Fruit fly (Drosophila melanogaster) Kc167 (cell line): Measurements from ENCODE around the gene sea.

Source experiments
- Myc ChIP-seq: fragments of >200 bp; optimal IDR thresholded peaks from 2 replicates; lab custom pipeline; 2017; ENCODE audit warnings: missing external identifiers
- Sin3A ChIP-seq: fragments of >200 bp; optimal IDR thresholded peaks from 2 replicates; lab custom pipeline; 2018; ENCODE audit warnings: missing external identifiers
- h ChIP-seq: fragments of >200 bp; optimal IDR thresholded peaks from 3 replicates; lab custom pipeline; 2018; ENCODE audit warnings: missing external identifiers
- insv ChIP-seq: fragments of >200 bp; optimal IDR thresholded peaks from 3 replicates; lab custom pipeline; 2018; ENCODE audit warnings: missing external identifiers
- psq ChIP-seq: fragments of >200 bp; optimal IDR thresholded peaks from 2 replicates; lab custom pipeline; 2017; ENCODE audit warnings: missing external identifiers
- ttk ChIP-seq: sonication (Bioruptor generic); optimal IDR thresholded peaks from 2 replicates; lab custom pipeline; 2017; ENCODE audit warnings: missing external identifiers

sea gene

DNA sequence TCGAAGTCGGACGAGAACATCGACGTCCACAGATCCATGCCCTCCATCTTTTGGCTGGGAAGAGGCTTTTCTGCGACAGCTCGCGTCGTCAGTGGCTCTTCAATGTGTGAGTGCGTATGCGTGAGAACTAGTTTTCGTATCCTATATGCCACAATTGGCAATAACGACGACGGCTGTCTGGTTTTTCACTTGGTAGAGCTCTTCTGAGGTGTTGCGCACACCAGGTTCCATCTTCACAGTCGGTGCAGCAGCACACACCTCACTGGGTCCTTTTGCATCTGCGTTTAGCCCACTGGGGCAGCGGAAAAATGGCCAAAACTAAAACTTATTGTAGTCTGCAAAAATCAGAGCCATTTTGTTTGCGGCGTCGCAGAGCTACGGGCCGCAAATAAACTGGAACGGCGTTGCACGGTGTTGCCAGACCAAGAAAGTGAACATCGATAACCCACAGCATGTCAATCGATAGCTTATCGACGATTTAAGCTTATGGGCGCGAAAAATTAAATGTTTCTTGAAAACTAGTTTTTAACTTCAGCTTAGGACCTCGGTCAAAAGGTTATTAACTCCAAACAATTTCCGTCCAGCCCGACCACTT lies 23.0 kb upstream of the sea start, which contains the start of gene CG6791:
TSS of gene CG6791 (minus strand) at position 383 of the 595 bp plus-strand sequence.
- TF ChIP-seq Myc (lab: Kevin White, UChicago) (no peak), ttk (lab: Kevin White, UChicago) (no peak), psq (lab: Kevin White, UChicago) (no peak), h (lab: Kevin White, UChicago) (no peak), Sin3A (no peak), insv (no peak)

DNA sequence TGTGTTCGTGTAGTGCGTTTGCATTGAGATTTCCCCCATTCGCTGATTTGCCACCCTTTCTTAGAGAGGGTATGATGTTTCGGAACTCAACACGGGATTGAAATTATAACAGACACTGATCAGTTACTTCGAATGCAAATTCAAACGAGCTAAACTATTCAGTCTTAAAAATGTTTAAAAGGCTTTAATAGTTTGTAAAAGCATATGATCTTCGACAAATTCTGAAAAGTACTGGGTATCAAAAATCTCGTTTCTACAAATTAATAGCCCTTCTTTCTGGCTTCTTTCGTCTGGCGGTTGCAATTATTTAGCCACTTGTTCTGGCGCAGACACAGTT lies 15.4 kb upstream of the sea start:
- no peak for TF ChIP-seq Myc (lab: Kevin White, UChicago)
- TF ChIP-seq h (lab: Kevin White, UChicago) = no peak
- no peak for TF ChIP-seq ttk (lab: Kevin White, UChicago)
- TF ChIP-seq Sin3A = no peak
- no peak for TF ChIP-seq insv
- TF ChIP-seq psq (lab: Kevin White, UChicago) = no peak

DNA sequence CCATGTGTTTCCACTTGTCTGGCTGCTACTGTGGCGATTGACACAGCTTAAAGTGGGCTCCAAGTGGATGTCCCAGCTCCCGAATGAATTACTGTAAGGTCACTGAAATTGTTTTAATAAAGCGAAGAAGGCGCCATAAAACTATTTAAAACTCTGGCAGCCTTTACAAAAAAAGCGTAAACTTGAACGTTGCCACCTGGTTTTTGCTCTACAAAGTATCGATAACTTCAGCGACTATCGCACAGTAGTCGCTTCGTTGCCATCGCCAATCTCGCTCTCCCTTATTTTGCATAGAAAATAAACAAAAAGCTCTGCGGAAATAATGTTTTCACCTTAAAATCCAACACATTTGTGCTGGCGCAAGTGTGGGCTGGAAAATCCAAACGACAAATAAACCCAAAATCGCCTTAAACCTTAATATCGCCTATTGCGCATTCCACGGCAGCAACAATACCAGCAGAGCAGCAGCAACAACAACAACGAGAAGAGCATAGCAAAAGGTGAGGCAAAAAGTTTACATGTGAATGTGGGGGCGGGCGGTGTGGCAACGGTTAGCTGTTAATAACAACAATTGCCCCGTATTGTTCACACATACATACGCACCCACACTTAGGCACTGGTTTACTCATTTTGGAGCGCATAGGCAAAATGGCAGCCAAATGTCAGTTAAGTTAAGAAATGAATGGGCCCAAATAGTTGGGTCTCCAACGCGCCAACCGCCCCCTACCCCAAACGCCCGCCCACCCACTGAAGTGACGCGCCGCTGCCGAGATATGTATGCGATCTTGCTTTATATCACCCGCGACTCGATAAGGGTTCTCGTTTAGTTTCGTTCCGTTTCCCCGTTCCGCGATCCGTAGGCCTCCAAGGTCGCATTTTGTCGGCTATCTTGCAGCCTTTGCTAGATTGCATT lies 14.7 kb upstream of the sea start, which contains the start of gene wkd:
TSS of gene wkd (plus strand) at position 237 of the 913 bp plus-strand sequence.
- TF ChIP-seq insv (no peak), ttk (lab: Kevin White, UChicago) (no peak), h (lab: Kevin White, UChicago) (no peak), Sin3A (no peak), psq (lab: Kevin White, UChicago) (no peak), Myc (lab: Kevin White, UChicago) (no peak)

DNA sequence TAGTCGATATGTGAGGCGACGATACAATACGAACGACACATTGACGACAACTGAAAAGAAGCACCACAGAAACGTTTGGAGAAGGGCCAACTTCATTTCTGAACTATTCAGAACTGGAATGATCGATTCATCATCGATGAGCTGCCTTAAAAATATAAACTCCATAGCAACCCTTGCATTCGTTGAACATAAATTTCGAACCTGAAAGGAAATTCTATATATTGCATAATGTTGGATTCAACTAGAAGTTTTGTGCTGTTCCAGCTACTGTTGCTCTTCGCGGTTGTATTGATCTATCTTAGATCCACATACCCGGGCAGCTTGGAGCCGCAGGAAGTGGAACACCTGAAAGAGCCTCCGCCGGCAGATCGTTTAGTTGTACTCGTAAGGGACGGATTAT lies 11.8 kb upstream of the sea start, which contains the start of the genes CG6790 and CG5342:
TSS of gene CG6790 (minus strand) at position 101 of the 400 bp plus-strand sequence.
TSS of gene CG5342 (plus strand) at position 182 of the 400 bp plus-strand sequence.
- no peak for TF ChIP-seq ttk (lab: Kevin White, UChicago)
- TF ChIP-seq Myc (lab: Kevin White, UChicago) = no peak
- no peak for TF ChIP-seq psq (lab: Kevin White, UChicago)
- TF ChIP-seq h (lab: Kevin White, UChicago) = no peak
- TF ChIP-seq Sin3A = no peak

DNA sequence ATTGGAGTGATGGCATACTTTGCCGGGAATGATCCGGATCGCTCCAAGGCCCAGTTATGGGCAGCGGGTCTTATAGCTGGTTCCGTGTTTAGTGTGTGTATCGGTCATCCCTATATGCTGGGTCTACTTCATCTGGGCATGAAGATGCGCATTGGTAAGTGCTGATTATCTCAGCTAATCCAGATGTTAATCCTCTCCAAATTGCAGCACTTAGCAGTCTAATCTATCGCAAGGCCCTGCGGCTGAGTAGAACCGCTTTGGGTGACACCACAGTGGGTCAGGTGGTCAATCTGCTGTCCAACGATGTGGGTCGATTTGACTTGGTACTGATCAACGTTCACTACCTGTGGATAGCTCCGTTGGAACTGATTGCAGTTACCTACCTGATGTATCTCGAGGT lies 4.6 kb upstream of the sea start:
- no peak for TF ChIP-seq Myc (lab: Kevin White, UChicago)
- no peak for TF ChIP-seq ttk (lab: Kevin White, UChicago)
- TF ChIP-seq psq (lab: Kevin White, UChicago) = no peak
- TF ChIP-seq h (lab: Kevin White, UChicago) = no peak
- TF ChIP-seq insv = no peak
- TF ChIP-seq Sin3A = no peak

DNA sequence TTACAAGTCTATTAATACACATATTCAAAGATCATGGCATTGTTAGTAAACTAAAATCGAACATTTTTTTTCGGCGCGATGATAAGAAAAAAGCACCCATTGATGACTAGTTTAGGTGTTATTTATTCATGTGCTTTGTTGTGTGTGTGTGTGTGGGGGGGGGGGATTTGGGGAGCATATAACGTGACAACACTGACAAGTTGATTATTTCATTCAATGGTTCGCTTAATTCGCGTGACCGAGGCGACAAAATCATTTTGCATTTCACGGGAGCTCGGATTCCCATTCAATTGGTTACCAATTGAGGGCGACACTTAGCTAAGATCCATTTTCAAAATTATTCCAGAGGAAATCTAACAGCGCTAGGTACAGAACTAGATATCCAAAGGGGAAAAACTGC lies 3.1 kb upstream of the sea start:
- TF ChIP-seq ttk (lab: Kevin White, UChicago) = no peak

DNA sequence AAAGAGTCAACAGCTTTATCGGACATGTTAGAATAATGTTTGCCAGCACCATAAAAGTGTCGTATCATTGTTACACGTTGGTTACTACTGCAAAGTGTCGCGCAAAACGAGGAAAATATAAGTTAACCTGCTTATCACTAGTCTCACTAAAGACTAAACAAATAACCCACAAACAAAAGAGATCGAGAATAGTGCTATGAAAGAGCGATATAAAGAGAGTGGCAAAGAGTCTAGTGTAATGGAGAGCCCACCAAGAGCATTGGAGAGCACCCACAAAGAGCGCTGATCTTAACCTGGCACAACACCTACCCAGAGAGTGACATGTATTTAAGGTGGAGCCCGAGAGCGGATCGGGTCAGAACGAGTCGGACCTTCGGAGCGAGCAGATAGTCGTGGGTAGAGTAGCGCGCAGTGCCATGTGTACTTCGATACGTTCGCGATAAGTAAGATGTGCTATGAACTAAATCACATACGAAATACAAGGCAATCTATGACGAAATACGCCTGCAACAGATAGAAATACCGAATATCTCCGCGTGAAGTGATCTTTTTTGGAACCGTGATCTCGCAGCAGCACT lies 2.1 kb upstream of the sea start, which contains the start of gene Mrp4:
TSS of gene Mrp4 (plus strand) at position 378 of the 578 bp plus-strand sequence.
- TF ChIP-seq psq (lab: Kevin White, UChicago) (no peak), Sin3A (no peak), h (lab: Kevin White, UChicago) (no peak)

DNA sequence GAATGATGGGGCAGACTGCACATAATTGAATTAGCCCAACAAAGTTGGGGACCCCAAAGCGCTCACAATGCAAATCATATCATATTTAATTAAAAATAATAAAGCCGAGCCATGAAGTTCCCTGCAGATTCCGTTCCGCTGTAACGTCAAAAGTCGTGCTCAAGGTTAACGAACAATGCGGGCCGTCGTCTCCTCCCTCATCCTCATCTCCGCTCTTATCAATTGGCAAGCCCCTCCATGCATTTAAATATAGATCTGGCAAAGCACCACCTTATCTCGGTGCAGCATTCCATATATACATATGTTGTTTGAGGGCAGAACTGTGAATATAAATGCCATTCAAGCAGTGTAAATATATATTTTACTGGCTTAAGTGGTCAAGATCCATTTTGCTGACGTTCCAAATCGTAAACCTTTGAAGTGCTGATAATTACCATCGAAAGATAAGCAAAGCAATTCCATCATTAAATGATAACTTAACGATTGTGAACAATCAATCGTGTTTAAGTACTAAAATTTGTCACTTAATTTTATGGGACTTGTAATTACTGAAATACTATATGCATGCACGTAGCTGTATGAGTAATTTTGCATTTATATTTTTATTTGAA lies 2.0 kb downstream of the sea start:
- no peak for TF ChIP-seq ttk (lab: Kevin White, UChicago)
- TF ChIP-seq Myc (lab: Kevin White, UChicago) = no peak
- TF ChIP-seq psq (lab: Kevin White, UChicago) = no peak
- TF ChIP-seq h (lab: Kevin White, UChicago) = no peak
- no peak for TF ChIP-seq Sin3A
- TF ChIP-seq insv = no peak

DNA sequence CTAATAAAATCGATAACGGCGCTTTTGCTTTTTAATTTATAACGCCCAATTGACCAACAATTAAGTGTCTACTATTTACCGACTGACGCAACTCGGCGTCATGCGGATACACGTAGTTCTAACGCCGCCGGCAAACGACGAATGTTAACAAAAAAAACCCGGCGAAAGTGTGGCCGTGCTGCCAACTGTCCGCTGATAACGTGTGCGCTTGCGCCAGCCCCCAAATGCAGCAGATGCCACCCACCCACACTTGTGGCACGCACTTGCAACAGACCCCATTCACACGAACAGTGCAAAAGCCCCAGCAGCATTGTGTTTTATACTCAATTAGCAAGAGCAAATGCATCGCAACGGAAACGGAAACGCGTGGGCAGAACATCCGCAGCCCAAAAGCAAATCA lies 3.7 kb downstream of the sea start:
- no peak for TF ChIP-seq insv
- no peak for TF ChIP-seq Sin3A
- no peak for TF ChIP-seq Myc (lab: Kevin White, UChicago)
- TF ChIP-seq ttk (lab: Kevin White, UChicago) = no peak
- no peak for TF ChIP-seq psq (lab: Kevin White, UChicago)
- no peak for TF ChIP-seq h (lab: Kevin White, UChicago)

DNA sequence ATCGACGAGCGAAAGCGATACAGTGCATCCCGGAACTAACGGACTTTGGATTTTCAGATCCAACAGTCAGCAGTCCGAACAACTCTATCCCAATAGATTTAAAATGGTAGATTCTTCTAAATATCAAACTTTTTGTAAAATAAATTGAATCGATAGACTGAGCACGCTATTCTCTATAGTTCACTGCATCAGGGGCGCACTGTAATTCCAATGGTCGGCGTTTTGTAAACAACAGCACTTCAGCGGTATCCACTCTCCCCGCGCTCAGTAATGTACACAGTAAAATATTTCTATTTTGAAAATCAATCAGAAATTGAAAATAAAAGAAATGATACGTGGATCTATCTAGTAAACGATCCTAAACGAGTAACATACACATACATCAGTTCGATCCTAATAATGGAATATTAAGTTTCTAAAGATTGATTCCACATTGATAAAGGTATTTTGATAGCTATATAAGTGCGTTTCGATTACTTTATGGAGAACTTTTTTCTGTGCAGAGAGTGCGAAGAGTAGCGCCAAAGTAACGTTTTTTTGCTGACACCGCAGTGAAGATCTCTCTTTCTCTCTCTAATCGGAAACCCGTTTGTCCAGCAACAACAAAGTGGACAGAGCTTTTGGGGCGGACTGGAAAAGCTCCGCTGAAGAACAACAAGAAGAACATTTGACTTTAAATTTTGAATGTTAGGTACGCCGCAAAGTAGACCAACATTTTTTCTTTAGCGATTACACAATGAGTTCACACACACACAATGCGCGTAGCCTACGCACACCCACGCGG lies 4.3 kb downstream of the sea start:
- TF ChIP-seq Sin3A (no peak), ttk (lab: Kevin White, UChicago) (no peak), Myc (lab: Kevin White, UChicago) (no peak)

DNA sequence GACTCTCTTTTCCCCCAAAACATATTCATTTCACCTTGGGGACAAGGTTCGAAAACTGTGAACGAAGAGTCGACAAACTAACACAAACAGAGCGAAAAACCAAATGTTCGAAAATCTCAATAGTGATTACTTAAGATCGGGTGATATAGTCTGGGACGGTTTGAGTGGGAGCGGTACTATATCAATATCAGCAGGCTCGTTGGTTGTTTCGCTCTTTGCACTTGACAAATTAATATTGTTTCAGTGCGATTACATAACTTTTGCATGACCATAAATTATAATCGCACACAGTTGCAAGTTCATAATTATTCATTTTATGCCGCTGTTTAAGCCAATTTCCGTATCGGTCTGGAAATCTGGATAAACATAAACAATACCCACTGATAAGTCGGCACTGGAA lies 5.2 kb downstream of the sea start:
- TF ChIP-seq h (lab: Kevin White, UChicago) (no peak), psq (lab: Kevin White, UChicago) (no peak), insv (no peak)
